Worm (Caenorhabditis elegans): ENCODE data around the gene atg-9.

DNA sequence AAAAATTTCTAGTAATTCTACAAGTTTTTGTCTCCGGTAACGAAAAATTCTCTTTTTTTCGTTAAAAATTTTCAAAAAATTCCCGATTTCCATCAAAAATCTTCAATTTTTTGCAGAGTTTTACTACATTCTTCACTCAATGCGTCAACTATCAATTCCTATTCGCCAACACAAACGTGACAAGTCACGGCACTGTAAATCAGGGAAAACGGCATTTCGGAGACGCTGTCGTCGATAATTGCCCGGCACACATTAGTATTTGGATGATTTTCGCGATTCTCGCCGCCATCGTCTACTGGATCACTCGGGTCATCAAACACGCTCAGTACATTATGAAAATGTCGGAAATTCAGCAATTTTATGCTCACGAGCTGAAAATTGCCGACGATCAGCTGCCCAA is 2.6 kb downstream of the atg-9 start:
- no peak for TF ChIP-seq elt-3 (tag; optimal IDR thresholded peaks at IDR 0.05)
- no peak for TF ChIP-seq ZK546.5 (tag; optimal IDR thresholded peaks at IDR 0.05)
- no peak for TF ChIP-seq mbf-1 (tag; optimal IDR thresholded peaks at IDR 0.05)
- TF ChIP-seq gmeb-1 (tag; optimal IDR thresholded peaks at IDR 0.05) = no peak
